Worm (Caenorhabditis elegans) whole organism, dauer: ENCODE measurements around the gene fce-2.

Experiments used
- unc-62 ChIP-seq: sonication (generic microtip); optimal IDR thresholded peaks from 2 replicates; lab custom pipeline; 2017; ENCODE audit warnings: missing biosample characterization, missing genetic modification reagents, missing genetic modification characterization

Gene fce-2

DNA sequence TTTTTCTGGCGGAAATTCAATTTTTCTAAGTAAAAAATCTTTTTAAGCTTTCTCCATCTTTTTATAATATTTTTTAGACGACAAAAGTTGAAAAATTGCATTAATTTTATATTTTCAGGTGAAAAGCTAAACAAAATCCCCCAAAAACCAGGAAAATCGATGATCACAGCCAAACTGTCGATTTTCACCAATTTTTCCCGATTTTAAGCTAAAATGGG is at the start of gene fce-2, which contains the start of gene F48F5.8:
Gene fce-2 (plus strand): TSS at position 119 of the 218 bp plus-strand sequence.
Gene F48F5.8 (plus strand): TSS at position 160 of the 218 bp plus-strand sequence.
- TF ChIP-seq unc-62 (GFP tag; lab: Kevin White, UChicago), result no peak

DNA sequence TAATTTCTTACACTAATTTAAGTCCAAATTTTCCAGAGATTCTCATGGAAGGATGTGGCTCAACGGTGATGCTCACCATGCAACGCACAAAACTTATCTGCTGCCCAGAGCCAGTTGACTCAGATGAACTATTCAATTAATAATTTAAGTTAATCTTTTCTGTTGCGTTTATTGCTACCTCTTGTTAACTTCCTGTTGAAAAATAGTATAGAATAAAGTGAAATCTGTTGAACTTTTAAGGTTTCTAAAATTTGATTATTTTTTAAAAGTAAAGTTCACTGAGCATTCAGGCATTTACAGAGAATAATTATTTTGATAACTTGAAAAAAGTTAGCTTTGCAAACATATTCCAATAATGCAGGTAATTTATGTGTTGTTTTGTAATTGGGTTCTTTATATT is 49.0 kb upstream of the fce-2 start:
- no peak for TF ChIP-seq unc-62 (GFP tag; lab: Kevin White, UChicago)

DNA sequence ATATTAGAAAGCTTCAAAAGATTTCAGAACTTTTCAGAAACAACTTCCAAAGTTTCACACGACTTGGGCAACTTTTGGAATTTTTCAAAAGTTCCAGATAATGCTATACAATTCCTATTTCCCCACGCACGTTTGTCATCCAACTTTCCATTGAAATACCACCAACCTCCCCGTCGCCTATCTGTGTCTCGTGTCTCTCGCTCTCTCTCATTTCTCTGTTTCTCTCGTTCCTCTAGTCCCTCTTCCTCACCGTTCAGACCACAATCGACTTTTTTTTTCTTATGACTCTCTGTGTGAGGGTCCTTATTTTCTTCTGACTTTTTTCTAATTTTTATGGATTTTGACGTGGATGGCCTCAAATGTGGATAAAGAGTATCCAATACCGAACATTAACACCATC is 44.8 kb upstream of the fce-2 start, which contains the start of gene K02E2.6:
Gene K02E2.6 (plus strand): TSS at position 242 of the 400 bp plus-strand sequence.
- no peak for TF ChIP-seq unc-62 (GFP tag; lab: Kevin White, UChicago)

DNA sequence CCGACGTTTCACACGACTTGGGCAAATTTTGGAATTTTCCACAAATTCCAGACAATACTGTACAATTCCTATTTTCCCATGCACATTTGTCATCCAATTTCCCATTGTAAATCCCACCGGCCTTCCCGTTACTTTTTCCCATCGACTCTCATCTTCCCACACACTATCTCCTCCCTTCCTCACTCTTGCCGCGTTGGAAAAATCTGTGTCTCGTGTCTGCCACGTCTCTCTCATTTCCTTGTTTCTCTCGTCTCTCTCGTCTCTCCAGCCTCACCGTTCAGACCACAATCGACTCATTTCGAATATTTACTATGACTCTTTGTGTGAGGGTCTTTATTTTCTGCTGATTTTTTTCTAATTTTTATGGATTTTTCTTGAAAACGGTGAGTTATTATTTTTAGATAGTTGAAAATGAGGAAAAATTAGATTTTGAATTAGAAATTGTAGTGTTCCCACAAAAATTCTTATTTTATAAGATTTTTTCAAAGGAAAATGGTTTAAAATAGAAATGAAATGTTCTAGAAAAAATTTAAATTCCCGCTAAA is 42.0 kb upstream of the fce-2 start, which contains the start of gene K02E2.11:
Gene K02E2.11 (plus strand): TSS at position 251 of the 545 bp plus-strand sequence.
- no peak for TF ChIP-seq unc-62 (GFP tag; lab: Kevin White, UChicago)

DNA sequence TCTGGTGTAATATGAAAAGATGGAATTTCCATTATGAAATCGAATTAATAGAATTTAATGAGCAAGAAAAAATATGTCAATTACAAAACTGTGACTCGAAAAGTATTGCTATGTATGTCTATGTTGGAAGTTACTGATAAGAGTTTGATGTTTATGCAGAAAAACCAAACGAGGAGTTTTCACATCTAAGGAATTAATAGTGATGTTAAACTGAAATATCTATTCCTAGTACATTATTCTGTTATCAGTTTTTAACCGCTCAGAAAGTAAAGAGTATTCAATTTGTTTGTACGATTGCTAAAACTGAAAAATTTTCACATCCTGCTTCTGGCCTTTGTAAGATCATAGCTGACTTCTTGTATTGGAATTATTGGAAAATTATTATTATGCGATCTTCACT is 38.2 kb upstream of the fce-2 start, which contains the start of gene K02E2.7:
Gene K02E2.7 (minus strand): TSS at position 101 of the 400 bp plus-strand sequence.
- no peak for TF ChIP-seq unc-62 (GFP tag; lab: Kevin White, UChicago)

DNA sequence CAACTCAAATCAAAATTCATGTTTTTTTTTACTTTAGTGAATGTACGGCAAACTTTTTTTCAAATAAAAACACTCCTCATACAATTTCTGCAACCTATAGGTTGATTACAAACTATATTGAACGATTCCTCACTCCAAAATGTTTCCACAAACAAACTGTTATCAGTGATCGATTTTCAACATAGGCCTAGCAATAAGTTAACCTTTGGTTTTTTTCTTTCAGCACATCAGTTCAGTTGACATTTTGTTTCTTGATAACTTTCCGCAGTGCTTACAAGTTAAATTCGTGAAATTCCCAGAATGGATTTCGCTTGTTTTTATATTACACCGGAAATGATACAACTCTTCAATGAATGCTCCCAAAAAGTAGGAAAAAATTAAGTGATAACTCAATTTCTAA is 37.7 kb upstream of the fce-2 start, which contains the start of gene F53H2.1:
Gene F53H2.1 (plus strand): TSS at position 301 of the 400 bp plus-strand sequence.
- no peak for TF ChIP-seq unc-62 (GFP tag; lab: Kevin White, UChicago)

DNA sequence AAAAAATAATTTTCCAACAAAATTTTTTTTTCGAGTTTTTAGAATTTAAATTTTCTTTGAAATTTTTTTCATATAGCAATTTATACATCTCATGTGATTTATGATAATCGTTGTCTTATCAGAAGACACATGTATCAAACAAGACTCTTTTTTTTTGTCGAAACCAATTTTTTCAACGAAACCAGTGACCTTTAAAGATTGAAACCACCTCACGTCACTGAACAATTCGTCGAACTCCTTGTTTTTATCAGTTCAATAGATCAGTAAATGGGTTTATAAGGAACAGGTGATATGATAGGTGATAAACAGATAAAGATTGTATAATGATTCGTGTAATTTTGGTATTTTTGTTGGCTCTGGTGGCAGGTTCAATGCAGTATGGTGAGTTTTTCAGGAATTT is 31.3 kb upstream of the fce-2 start, which contains the start of gene cnc-7:
Gene cnc-7 (plus strand): TSS at position 301 of the 400 bp plus-strand sequence.
- no peak for TF ChIP-seq unc-62 (GFP tag; lab: Kevin White, UChicago)

DNA sequence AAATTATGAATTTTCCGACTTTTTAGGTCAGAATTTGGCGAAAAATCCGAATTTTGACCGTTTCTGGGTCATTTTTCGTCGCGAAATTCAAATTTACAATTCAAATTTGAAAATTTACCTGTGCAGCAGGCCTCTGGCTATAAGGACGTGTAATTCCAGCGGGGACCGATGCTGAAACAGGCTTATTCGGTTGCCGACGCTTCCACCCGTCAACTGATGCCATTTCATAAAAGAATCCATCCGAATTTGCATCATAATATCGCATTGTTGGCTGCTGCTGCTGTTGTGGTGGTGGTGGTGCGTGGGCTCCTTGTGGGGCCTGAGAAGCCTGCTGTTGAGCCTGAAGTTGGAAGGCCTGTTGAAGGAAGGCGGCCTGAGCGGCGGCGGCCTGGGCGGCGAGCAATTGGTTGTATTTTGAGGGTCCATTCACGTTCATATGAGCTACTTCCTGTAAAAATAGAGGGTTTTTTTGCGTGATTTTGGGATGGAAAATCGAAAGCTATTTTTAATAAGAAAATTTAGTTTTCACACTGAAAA is 25.5 kb upstream of the fce-2 start:
- no peak for TF ChIP-seq unc-62 (GFP tag; lab: Kevin White, UChicago)

DNA sequence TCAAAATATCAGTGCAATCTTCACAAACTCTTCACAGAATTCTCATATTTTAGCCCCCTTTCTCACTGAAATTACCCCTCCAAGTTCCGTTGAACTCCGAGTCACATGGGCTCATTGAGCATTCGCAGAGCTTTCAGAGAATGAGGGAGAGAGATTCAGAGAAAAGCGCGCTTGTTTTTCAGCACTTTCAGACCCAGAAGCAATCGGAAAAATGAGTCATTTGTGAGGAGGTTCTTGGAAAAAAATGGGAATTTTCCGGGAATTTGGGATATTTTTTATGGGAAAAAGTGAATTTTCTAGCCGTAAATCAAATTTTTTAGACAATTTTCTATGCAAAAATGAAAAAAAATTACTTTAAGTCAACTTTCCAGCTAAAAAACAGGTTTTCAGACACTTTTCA is 22.3 kb upstream of the fce-2 start:
- no peak for TF ChIP-seq unc-62 (GFP tag; lab: Kevin White, UChicago)

DNA sequence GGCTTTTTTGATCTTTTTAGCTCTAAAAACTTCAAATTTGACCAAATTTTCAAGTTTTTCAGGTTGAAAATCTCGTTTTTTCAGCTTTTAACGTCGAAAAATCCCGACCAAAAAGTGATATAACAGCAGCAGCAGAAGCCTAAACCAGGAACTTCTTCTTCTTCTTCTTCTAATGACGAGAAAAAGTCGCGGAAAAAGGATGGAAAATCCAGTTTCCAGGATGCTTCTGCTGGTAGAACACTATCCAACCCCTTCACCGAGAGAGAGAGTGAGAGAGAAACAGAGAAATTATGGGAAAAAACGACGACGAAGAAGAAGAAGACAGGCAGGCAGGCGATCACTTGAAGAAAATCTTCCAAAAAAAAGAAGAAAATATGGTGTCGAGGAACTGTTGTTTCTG is 18.3 kb upstream of the fce-2 start:
- no peak for TF ChIP-seq unc-62 (GFP tag; lab: Kevin White, UChicago)

DNA sequence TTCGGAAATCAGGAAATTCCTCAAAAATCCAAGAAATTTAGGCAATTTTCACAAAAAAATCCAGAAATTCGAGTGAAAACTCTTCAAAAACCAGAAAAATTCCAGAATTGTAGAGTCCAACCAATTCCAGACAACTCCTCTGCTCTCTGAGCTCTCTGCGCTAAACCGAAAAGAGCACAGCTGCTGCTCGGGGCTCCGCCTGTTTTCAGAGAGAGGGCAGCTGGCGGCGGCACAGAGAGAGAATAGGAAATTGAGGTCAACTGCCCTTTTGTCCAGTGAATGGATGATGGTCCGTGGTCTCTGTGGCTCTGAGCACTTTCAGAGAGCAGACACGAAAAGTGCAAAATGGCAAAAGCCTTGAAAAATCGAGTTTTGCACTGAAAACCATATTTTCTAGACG is 16.1 kb upstream of the fce-2 start:
- TF ChIP-seq unc-62 (GFP tag; lab: Kevin White, UChicago), result no peak

DNA sequence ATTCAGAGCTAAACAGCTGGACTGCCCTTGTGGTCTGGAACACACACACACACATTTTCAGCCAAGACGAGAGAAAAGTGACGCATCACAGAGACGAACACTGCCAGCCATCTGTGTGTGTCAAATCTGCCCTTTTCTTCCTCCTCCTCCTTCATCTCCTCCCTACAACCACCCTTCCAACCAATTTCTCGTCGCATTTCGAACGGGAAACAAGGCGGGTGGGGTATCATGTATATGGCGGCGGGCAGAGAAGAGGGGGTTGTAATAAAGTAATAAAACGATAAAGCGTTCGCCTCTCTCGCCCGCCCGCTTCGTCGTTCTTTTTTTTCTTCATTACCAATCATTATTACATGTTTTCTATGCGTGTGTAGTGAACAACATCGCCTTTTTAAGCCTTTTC is 14.8 kb upstream of the fce-2 start:
- TF ChIP-seq unc-62 (GFP tag; lab: Kevin White, UChicago), result no peak

DNA sequence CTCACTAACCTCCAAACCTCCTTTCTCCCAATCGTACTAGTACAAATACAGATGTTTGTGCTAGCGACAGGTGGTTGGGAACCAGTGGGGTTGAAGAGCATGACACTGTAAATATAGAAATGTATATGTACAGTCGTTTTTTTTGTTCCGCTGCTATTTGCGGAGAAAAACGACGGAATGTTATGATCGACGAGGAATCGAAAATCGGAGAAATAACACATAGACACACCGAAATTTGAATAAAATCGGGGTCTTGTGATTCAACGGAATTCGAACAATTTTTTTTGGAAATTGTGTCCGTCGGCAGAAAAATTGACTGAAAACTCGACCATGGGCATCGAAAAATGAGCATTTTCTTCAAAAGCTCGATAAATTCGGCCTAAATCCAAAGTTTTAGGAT is 13.4 kb upstream of the fce-2 start, which contains the start of gene F53H2.3:
Gene F53H2.3 (minus strand): TSS at position 101 of the 400 bp plus-strand sequence.
- TF ChIP-seq unc-62 (GFP tag; lab: Kevin White, UChicago), result no peak

DNA sequence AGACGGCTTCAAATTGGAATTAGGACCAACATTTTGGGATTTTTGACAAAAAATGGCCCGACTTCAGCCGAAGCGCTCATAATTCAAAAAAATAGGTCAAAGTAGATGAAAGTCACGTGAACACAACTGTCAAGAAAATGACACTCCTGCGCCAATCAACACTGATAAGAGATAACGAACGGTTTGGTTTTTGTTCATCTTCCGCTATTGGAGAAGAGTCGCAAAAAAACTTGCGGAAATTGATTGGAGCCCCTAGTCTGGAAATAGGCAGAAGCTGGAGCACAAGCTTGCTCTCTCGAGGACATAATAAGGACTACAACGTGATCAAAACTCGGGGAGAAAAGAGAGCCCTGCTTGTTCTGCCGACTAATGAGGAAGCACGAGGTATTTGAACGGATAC is 12.9 kb upstream of the fce-2 start:
- no peak for TF ChIP-seq unc-62 (GFP tag; lab: Kevin White, UChicago)

DNA sequence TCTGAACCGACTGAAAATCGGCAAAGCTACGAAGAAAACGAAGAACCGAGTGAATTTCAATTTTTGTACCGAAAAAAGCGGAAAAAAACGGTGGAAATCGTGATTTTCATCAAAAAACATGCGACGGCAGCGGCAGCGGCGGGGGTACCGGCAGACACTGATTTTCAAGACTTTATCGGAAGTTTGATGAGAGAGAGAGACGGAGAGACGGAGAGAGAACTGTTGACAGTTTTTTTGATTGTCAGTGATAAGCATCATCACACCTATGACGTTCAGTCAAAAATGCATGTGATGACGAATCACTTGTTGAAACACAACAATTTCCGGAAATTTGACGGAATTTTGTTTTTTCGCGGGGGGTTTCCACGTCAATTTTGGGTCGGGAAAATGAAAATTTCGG is 11.7 kb upstream of the fce-2 start:
- no peak for TF ChIP-seq unc-62 (GFP tag; lab: Kevin White, UChicago)

DNA sequence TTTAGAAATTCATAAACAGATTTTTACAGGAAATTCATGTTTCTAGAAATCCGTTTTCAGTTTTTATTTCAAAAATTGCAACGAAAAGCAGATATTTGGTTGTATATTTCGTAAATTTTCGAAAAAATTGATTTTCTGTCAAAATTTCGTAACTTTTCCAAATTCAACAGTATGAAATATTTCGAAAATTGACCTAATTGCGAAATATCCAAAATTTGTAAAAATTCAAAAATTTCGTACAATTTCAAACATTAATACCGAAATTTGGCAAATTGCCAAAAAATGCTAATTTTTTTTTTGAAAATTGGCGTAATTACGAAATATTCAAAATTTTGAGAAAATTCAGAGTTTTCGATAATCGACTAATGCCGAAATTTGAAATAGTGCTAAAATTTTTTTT is 11.2 kb upstream of the fce-2 start:
- TF ChIP-seq unc-62 (GFP tag; lab: Kevin White, UChicago), result no peak

DNA sequence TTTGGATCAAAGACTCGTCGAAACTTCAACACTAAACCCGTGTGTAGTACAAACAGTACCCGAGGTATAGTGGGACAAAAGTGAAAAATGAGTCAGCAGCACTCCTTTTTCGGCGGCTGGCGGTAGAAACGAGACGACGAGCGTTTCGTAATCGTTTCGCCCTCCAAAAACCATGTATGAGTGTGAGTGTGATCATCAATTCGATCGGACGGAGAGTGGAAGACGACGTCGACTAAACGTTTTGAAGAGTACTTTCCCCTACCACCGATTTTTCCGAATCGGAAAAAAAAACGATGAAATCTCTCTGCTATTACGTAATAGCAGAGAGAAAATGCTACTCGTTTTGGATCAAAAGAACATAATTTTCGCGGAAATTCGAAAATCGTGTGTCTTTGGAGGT is 9.7 kb upstream of the fce-2 start:
- TF ChIP-seq unc-62 (GFP tag; lab: Kevin White, UChicago), result no peak
